Fruit fly (Drosophila melanogaster): ENCODE results near the gene CG13473.

Gene CG13473

dm6 chr3L:14759097-14759795 lies 30.7 kb downstream of the CG13473 start (continued):
- TF ChIP-seq CG31365 (tag; optimal IDR thresholded peaks at IDR 0.05): peak; percentile 93
- TF ChIP-seq CG10431 (GFP tag; optimal IDR thresholded peaks at IDR 0.05): peak; percentile 99
- peak; percentile 97 for TF ChIP-seq CG10274 (GFP tag; optimal IDR thresholded peaks at IDR 0.05)
- TF ChIP-seq CG10462 (GFP tag; optimal IDR thresholded peaks at IDR 0.05): peak; percentile 99
- TF ChIP-seq Hr51 (GFP tag; optimal IDR thresholded peaks at IDR 0.05): peak; percentile 99 to 100
- peak; percentile 100 for TF ChIP-seq CG32767 (GFP tag; IDR thresholded peaks at IDR 0.05)
- TF ChIP-seq CG31388 (GFP tag; optimal IDR thresholded peaks at IDR 0.05): peak; percentile 98
- TF ChIP-seq unc-4 (GFP tag; IDR thresholded peaks at IDR 0.05; ENCODE audit: partially characterized antibody): no peak
- TF ChIP-seq nerfin-1 (tag; optimal IDR thresholded peaks at IDR 0.05): peak; percentile 99
- TF ChIP-seq kah (GFP tag; optimal IDR thresholded peaks at IDR 0.05): peak; percentile 99
- no peak for TF ChIP-seq lov (optimal IDR thresholded peaks at IDR 0.05)
- peak; percentile 97 for TF ChIP-seq lov (GFP tag; IDR thresholded peaks at IDR 0.05)
- peak; percentile 100 for TF ChIP-seq Ssrp (tag; optimal IDR thresholded peaks at IDR 0.05)
- peak; percentile 99 for TF ChIP-seq Six4 (GFP tag; optimal IDR thresholded peaks at IDR 0.05)
- TF ChIP-seq dysf (GFP tag; IDR thresholded peaks at IDR 0.05): peak; percentile 100
- peak; percentile 100 for TF ChIP-seq Max (GFP tag; optimal IDR thresholded peaks at IDR 0.05)
- peak; percentile 99 for TF ChIP-seq CG12219 (GFP tag; optimal IDR thresholded peaks at IDR 0.05)
- peak; percentile 96; the same call in 1 of the 2 replicates for TF ChIP-seq dan (GFP tag; IDR thresholded peaks at IDR 0.05)
- peak; percentile 98 for TF ChIP-seq CG13123 (GFP tag; optimal IDR thresholded peaks at IDR 0.05)
- peak; percentile 69 to 91 for TF ChIP-seq insv (GFP tag; optimal IDR thresholded peaks at IDR 0.05)
- peak; percentile 94 for TF ChIP-seq Ets97D (GFP tag; optimal IDR thresholded peaks at IDR 0.05)
- peak; percentile 100 for TF ChIP-seq Taf1 (GFP tag; IDR thresholded peaks at IDR 0.05)
- TF ChIP-seq gt (GFP tag; IDR thresholded peaks at IDR 0.05): peak; percentile 97
- peak; percentile 97 for TF ChIP-seq CG8359 (GFP tag; optimal IDR thresholded peaks at IDR 0.05; ENCODE audit: borderline replicate concordance)
- TF ChIP-seq CG1647 (GFP tag; optimal IDR thresholded peaks at IDR 0.05): peak; percentile 99
- TF ChIP-seq Deaf1 (tag; optimal IDR thresholded peaks at IDR 0.05): peak; percentile 94
- peak; percentile 99 for TF ChIP-seq nom (GFP tag; optimal IDR thresholded peaks at IDR 0.05)
- peak; percentile 88 for TF ChIP-seq CG4360 (GFP tag; IDR thresholded peaks at IDR 0.05)
- peak; percentile 99 for TF ChIP-seq CG6683 (GFP tag; optimal IDR thresholded peaks at IDR 0.05)
- peak; percentile 100 for TF ChIP-seq CG33557 (GFP tag; optimal IDR thresholded peaks at IDR 0.05)
- peak; percentile 92 for TF ChIP-seq CG1024 (GFP tag; IDR thresholded peaks at IDR 0.05)
- TF ChIP-seq Elba2 (GFP tag; optimal IDR thresholded peaks at IDR 0.05): peak; percentile 95
- peak; percentile 96 for TF ChIP-seq aop (GFP tag; IDR thresholded peaks at IDR 0.05)
- peak; percentile 100 for TF ChIP-seq CG13424 (tag; optimal IDR thresholded peaks at IDR 0.05)
- TF ChIP-seq CG17359 (tag; optimal IDR thresholded peaks at IDR 0.05): peak; percentile 100
- peak; percentile 99 for TF ChIP-seq ranshi (GFP tag; IDR thresholded peaks at IDR 0.05)
- peak; percentile 85 for TF ChIP-seq CG14965 (GFP tag; optimal IDR thresholded peaks at IDR 0.05; ENCODE audit: borderline replicate concordance)
- TF ChIP-seq CG6791 (GFP tag; IDR thresholded peaks at IDR 0.05; ENCODE audit: partially characterized antibody): peak; percentile 61; the same call in 2 of the 3 replicates
- TF ChIP-seq wek (GFP tag; optimal IDR thresholded peaks at IDR 0.05): peak; percentile 94
- peak; percentile 100 for TF ChIP-seq tap (tag; optimal IDR thresholded peaks at IDR 0.05)
- peak; percentile 93 for TF ChIP-seq Nf-YB (GFP tag; optimal IDR thresholded peaks at IDR 0.05)
- TF ChIP-seq Bdp1 (GFP tag; optimal IDR thresholded peaks at IDR 0.05): peak; percentile 95
- peak; percentile 100 for TF ChIP-seq org-1 (GFP tag; optimal IDR thresholded peaks at IDR 0.05)
- peak; percentile 99 for TF ChIP-seq CG11504 (tag; optimal IDR thresholded peaks at IDR 0.05)
- TF ChIP-seq zen (tag; optimal IDR thresholded peaks at IDR 0.05): peak; percentile 99
- peak; percentile 99 for TF ChIP-seq CG11247 (GFP tag; IDR thresholded peaks at IDR 0.05)
- peak; percentile 98 for TF ChIP-seq CG1792 (GFP tag; optimal IDR thresholded peaks at IDR 0.05)
- TF ChIP-seq CHES-1-like (GFP tag; optimal IDR thresholded peaks at IDR 0.05): peak; percentile 99
- TF ChIP-seq CG3407 (GFP tag; optimal IDR thresholded peaks at IDR 0.05): peak; percentile 99
